Fruit fly (Drosophila melanogaster) whole organism, embryonic: Measurements from ENCODE around the gene CG34330.
A peak's percentile ranks its signal among the peaks of the same experiment; 100 is the strongest.

Source experiments
- ATbp ChIP-seq: fragments of 200-800 bp; sonication (Bioruptor generic); optimal IDR thresholded peaks from 2 replicates; lab custom pipeline; 2017; ENCODE audit warnings: missing biosample characterization, mild to moderate bottlenecking, missing genetic modification characterization, missing genetic modification reagents
- Antp ChIP-seq: fragments of 200-800 bp; sonication (Bioruptor generic); optimal IDR thresholded peaks from 3 replicates; lab custom pipeline; 2016; ENCODE audit warnings: missing biosample characterization, missing genetic modification characterization
- Atf-2 ChIP-seq: fragments of 200-800 bp; sonication (Bioruptor generic); optimal IDR thresholded peaks from 2 replicates; lab custom pipeline; 2016; ENCODE audit warnings: missing biosample characterization, missing genetic modification characterization
- C15 ChIP-seq: fragments of 200-800 bp; sonication (Bioruptor generic); IDR thresholded peaks from 3 replicates; pipeline ENCODE4 v1.3.6; 2022; ENCODE audit warnings: missing biosample characterization, missing genetic modification characterization
- CG10147 ChIP-seq: fragments of 200-800 bp; sonication (Bioruptor generic); optimal IDR thresholded peaks from 2 replicates; lab custom pipeline; 2019; ENCODE audit warnings: missing biosample characterization, mild to moderate bottlenecking, missing genetic modification characterization, moderate library complexity
- CG10366 ChIP-seq: fragments of 200-800 bp; sonication (Bioruptor generic); IDR thresholded peaks from 2 replicates; pipeline ENCODE4 v1.3.6; 2022; ENCODE audit warnings: missing biosample characterization, missing genetic modification characterization
- CG11560 ChIP-seq: fragments of 200-800 bp; sonication (Bioruptor generic); IDR thresholded peaks from 3 replicates; pipeline ENCODE4 v1.3.6; 2022; ENCODE audit warnings: missing biosample characterization, missing genetic modification characterization
- CG11723 ChIP-seq: fragments of 200-800 bp; sonication (Bioruptor generic); optimal IDR thresholded peaks from 2 replicates; lab custom pipeline; 2017; ENCODE audit warnings: missing biosample characterization, mild to moderate bottlenecking, missing genetic modification characterization
- CG12942 ChIP-seq: fragments of 200-800 bp; sonication (Bioruptor generic); optimal IDR thresholded peaks from 3 replicates; lab custom pipeline; 2016; ENCODE audit warnings: missing biosample characterization, missing genetic modification characterization
- CG14667 ChIP-seq: fragments of 200-800 bp; sonication (Bioruptor generic); IDR thresholded peaks from 2 replicates; pipeline ENCODE4 v1.3.6; 2022; ENCODE audit warnings: missing biosample characterization, missing genetic modification characterization
- CG1602 ChIP-seq: fragments of 200-800 bp; sonication (Bioruptor generic); optimal IDR thresholded peaks from 3 replicates; lab custom pipeline; 2016; ENCODE audit warnings: missing biosample characterization, missing genetic modification characterization
- CG2202 ChIP-seq: fragments of 200-800 bp; sonication (Bioruptor generic); optimal IDR thresholded peaks from 2 replicates; lab custom pipeline; 2018; ENCODE audit warnings: missing biosample characterization, mild to moderate bottlenecking, missing genetic modification characterization
- CG34422 ChIP-seq: fragments of 200-800 bp; sonication (Bioruptor generic); IDR thresholded peaks from 3 replicates; pipeline ENCODE4 v1.3.6; 2022; ENCODE audit warnings: missing biosample characterization, missing genetic modification characterization
- CG42726 ChIP-seq: fragments of 200-800 bp; sonication (Bioruptor generic); IDR thresholded peaks from 2 replicates; pipeline ENCODE4 v1.3.6; 2022; ENCODE audit warnings: missing biosample characterization, missing genetic modification characterization; ENCODE audit not compliant: partially characterized antibody
- CG4282 ChIP-seq: fragments of 200-800 bp; sonication (Bioruptor generic); optimal IDR thresholded peaks from 2 replicates; lab custom pipeline; 2016; ENCODE audit warnings: missing biosample characterization, missing genetic modification characterization
- CG4707 ChIP-seq: fragments of 200-800 bp; sonication (Bioruptor generic); optimal IDR thresholded peaks from 2 replicates; lab custom pipeline; 2018; ENCODE audit warnings: missing biosample characterization, mild to moderate bottlenecking, missing genetic modification characterization, moderate library complexity
- CG4820 ChIP-seq: fragments of 200-800 bp; sonication (Bioruptor generic); optimal IDR thresholded peaks from 3 replicates; lab custom pipeline; 2016; ENCODE audit warnings: missing biosample characterization, missing genetic modification characterization
- CG7839 ChIP-seq: fragments of 200-800 bp; sonication (Bioruptor generic); optimal IDR thresholded peaks from 3 replicates; lab custom pipeline; 2018; ENCODE audit warnings: missing biosample characterization, mild to moderate bottlenecking, missing genetic modification characterization, moderate library complexity
- CG8089 ChIP-seq: fragments of 200-800 bp; sonication (Bioruptor generic); optimal IDR thresholded peaks from 3 replicates; lab custom pipeline; 2016; ENCODE audit warnings: missing biosample characterization, missing genetic modification characterization
- CG9727 ChIP-seq: fragments of 200-800 bp; sonication (Bioruptor generic); optimal IDR thresholded peaks from 3 replicates; lab custom pipeline; 2017; ENCODE audit warnings: missing biosample characterization, mild to moderate bottlenecking, missing genetic modification characterization
- CHES-1-like ChIP-seq: fragments of 200-800 bp; sonication (Bioruptor generic); optimal IDR thresholded peaks from 2 replicates; lab custom pipeline; 2016; ENCODE audit warnings: missing biosample characterization, missing genetic modification characterization
- Dll ChIP-seq: fragments of 200-800 bp; sonication (Bioruptor generic); IDR thresholded peaks from 4 replicates; pipeline ENCODE4 v1.3.6; 2022; ENCODE audit warnings: missing biosample characterization, missing genetic modification characterization; ENCODE audit not compliant: partially characterized antibody
- Fer1 ChIP-seq: fragments of 200-800 bp; sonication (Bioruptor generic); optimal IDR thresholded peaks from 2 replicates; lab custom pipeline; 2017; ENCODE audit warnings: missing biosample characterization, mild to moderate bottlenecking, missing genetic modification characterization
- Fer2 ChIP-seq: fragments of 200-800 bp; sonication (Bioruptor generic); optimal IDR thresholded peaks from 2 replicates; lab custom pipeline; 2018; ENCODE audit warnings: missing biosample characterization, mild to moderate bottlenecking, missing genetic modification characterization, moderate library complexity
- HLH4C ChIP-seq: fragments of 200-800 bp; sonication (Bioruptor generic); IDR thresholded peaks from 3 replicates; pipeline ENCODE4 v1.3.6; 2022; ENCODE audit warnings: missing biosample characterization, missing genetic modification characterization; ENCODE audit not compliant: partially characterized antibody
- Hmr ChIP-seq: fragments of 200-800 bp; sonication (Bioruptor generic); optimal IDR thresholded peaks from 3 replicates; lab custom pipeline; 2017; ENCODE audit warnings: mild to moderate bottlenecking, missing biosample characterization, missing genetic modification reagents, missing genetic modification characterization
- Ravus ChIP-seq: fragments of 200-800 bp; sonication (Bioruptor generic); IDR thresholded peaks from 2 replicates; pipeline ENCODE4 v1.3.6; 2022; ENCODE audit warnings: missing biosample characterization, missing genetic modification characterization
- Sry-δ ChIP-seq: fragments of 200-800 bp; sonication (Bioruptor generic); optimal IDR thresholded peaks from 2 replicates; lab custom pipeline; 2016; ENCODE audit warnings: missing biosample characterization, missing genetic modification characterization
- Usf ChIP-seq: fragments of 200-800 bp; sonication (Bioruptor generic); optimal IDR thresholded peaks from 2 replicates; lab custom pipeline; 2017; ENCODE audit warnings: missing genotype, missing biosample characterization, missing genetic modification characterization
- ac ChIP-seq: fragments of 200-800 bp; sonication (Bioruptor generic); optimal IDR thresholded peaks from 3 replicates; lab custom pipeline; 2017; ENCODE audit warnings: missing biosample characterization, mild to moderate bottlenecking, missing genetic modification characterization
- ase ChIP-seq: fragments of 200-800 bp; sonication (Bioruptor generic); IDR thresholded peaks from 3 replicates; pipeline ENCODE4 v1.3.6; 2022; ENCODE audit warnings: missing biosample characterization, missing genetic modification characterization
- cad ChIP-seq: fragments of >200 bp; optimal IDR thresholded peaks from 2 replicates; lab custom pipeline; 2017; ENCODE audit warnings: missing biosample characterization, missing genetic modification characterization
- chinmo ChIP-seq: fragments of 200-800 bp; sonication (Bioruptor generic); IDR thresholded peaks from 4 replicates; pipeline ENCODE4 v1.3.6; 2022; ENCODE audit warnings: missing biosample characterization, missing genetic modification characterization; ENCODE audit not compliant: partially characterized antibody
- crol ChIP-seq: fragments of 200-800 bp; sonication (Bioruptor generic); IDR thresholded peaks from 2 replicates; pipeline ENCODE4 v1.3.6; 2022; ENCODE audit warnings: missing biosample characterization, missing genetic modification characterization
- disco-r ChIP-seq: fragments of 200-800 bp; sonication (Bioruptor generic); optimal IDR thresholded peaks from 2 replicates; lab custom pipeline; 2016; ENCODE audit warnings: missing biosample characterization, missing genetic modification characterization
- dysf ChIP-seq: fragments of 200-800 bp; sonication (Bioruptor generic); IDR thresholded peaks from 3 replicates; pipeline ENCODE4 v1.3.6; 2022; ENCODE audit warnings: missing biosample characterization, missing genetic modification characterization
- esg ChIP-seq: fragments of 200-800 bp; sonication (Bioruptor generic); conservative IDR thresholded peaks from 2 replicates; pipeline ENCODE4 v1.3.6; 2022; ENCODE audit warnings: missing biosample characterization, missing genetic modification characterization
- fd96Cb ChIP-seq: fragments of 200-800 bp; sonication (Bioruptor generic); optimal IDR thresholded peaks from 2 replicates; lab custom pipeline; 2018; ENCODE audit warnings: missing biosample characterization, mild to moderate bottlenecking, missing genetic modification characterization, moderate library complexity
- gro ChIP-seq: fragments of 200-800 bp; sonication (Bioruptor generic); optimal IDR thresholded peaks from 2 replicates; lab custom pipeline; 2016; ENCODE audit warnings: missing biosample characterization, missing genetic modification characterization
- hth ChIP-seq: fragments of >200 bp; optimal IDR thresholded peaks from 2 replicates; lab custom pipeline; 2017; ENCODE audit warnings: inconsistent platforms
- ind ChIP-seq: fragments of 200-800 bp; sonication (Bioruptor generic); optimal IDR thresholded peaks from 3 replicates; lab custom pipeline; 2016; ENCODE audit warnings: missing biosample characterization, missing genetic modification characterization
- kah ChIP-seq: fragments of 200-800 bp; sonication (Bioruptor generic); optimal IDR thresholded peaks from 2 replicates; lab custom pipeline; 2018; ENCODE audit warnings: missing biosample characterization, mild to moderate bottlenecking, missing genetic modification characterization
- lmd ChIP-seq: fragments of 200-800 bp; sonication (Bioruptor generic); IDR thresholded peaks from 2 replicates; pipeline ENCODE4 v1.3.6; 2022; ENCODE audit warnings: missing biosample characterization, missing genetic modification characterization
- nmo ChIP-seq: fragments of 200-800 bp; sonication (Bioruptor generic); optimal IDR thresholded peaks from 2 replicates; lab custom pipeline; 2018; ENCODE audit warnings: missing biosample characterization, mild to moderate bottlenecking, missing genetic modification characterization, moderate library complexity
- pan ChIP-seq, 4 experiments: fragments of >200 bp in 3 of 4; fragments of 200-800 bp in 1 of 4; sonication (Bioruptor generic) in 1 of 4; optimal IDR thresholded peaks in 3 of 4; IDR thresholded peaks in 1 of 4; 2 replicates each; pipeline versions ENCODE4 v1.3.6 to Lab custom; 2017 to 2022; ENCODE audit warnings: missing biosample characterization in 2 of 4, missing genetic modification characterization in 2 of 4, mixed read lengths in 1 of 4
- salm ChIP-seq: fragments of 200-800 bp; sonication (Bioruptor generic); optimal IDR thresholded peaks from 2 replicates; lab custom pipeline; 2018; ENCODE audit warnings: missing biosample characterization, mild to moderate bottlenecking, missing genetic modification characterization
- so ChIP-seq: fragments of 200-800 bp; sonication (Bioruptor generic); IDR thresholded peaks from 3 replicates; pipeline ENCODE4 v1.3.6; 2022; ENCODE audit warnings: missing biosample characterization, missing genetic modification characterization
- trem ChIP-seq: fragments of 200-800 bp; optimal IDR thresholded peaks from 3 replicates; lab custom pipeline; 2019; ENCODE audit warnings: missing biosample characterization, mild to moderate bottlenecking, missing genetic modification characterization, moderate library complexity
- vvl ChIP-seq: fragments of 200-800 bp; sonication (Bioruptor generic); IDR thresholded peaks from 2 replicates; pipeline ENCODE4 v1.3.6; 2022; ENCODE audit warnings: missing biosample characterization, missing genetic modification characterization
- zf30C ChIP-seq: fragments of 200-800 bp; sonication (Bioruptor generic); optimal IDR thresholded peaks from 3 replicates; lab custom pipeline; 2018; ENCODE audit warnings: missing biosample characterization, mild to moderate bottlenecking, missing genetic modification characterization

The CG34330 gene

dm6 chrX:19106842-19107557 lies 38.2 kb upstream of the CG34330 start (continued):
- peak; percentile 44 for TF ChIP-seq CG4820 (GFP tag; lab: Kevin White, UChicago)
- TF ChIP-seq CG4707 (GFP tag; lab: Kevin White, UChicago), result no peak
- no peak for TF ChIP-seq Atf-2 (GFP tag; lab: Kevin White, UChicago)
- no peak for TF ChIP-seq Usf (GFP tag; lab: Kevin White, UChicago)
- peak; percentile 68 for TF ChIP-seq CG7839 (tag; lab: Kevin White, UChicago)
- TF ChIP-seq CG10147 (GFP tag; lab: Kevin White, UChicago), result no peak
- peak; percentile 24 for TF ChIP-seq ATbp (GFP tag; lab: Kevin White, UChicago)
- peak; percentile 65; the same call in 2 of the 3 replicates for TF ChIP-seq dysf (GFP tag; lab: Robert Waterston, UW)
- TF ChIP-seq lmd, result peak; percentile 48
- peak; percentile 29 for TF ChIP-seq fd96Cb (tag; lab: Kevin White, UChicago)
- no peak for TF ChIP-seq Fer2 (tag; lab: Kevin White, UChicago)
- peak; percentile 51 for TF ChIP-seq Hmr (GFP tag; lab: Kevin White, UChicago)
- peak; percentile 70 for TF ChIP-seq crol (GFP tag; lab: Robert Waterston, UW)
- TF ChIP-seq trem, result no peak
- TF ChIP-seq CG11723 (GFP tag; lab: Kevin White, UChicago), result no peak
- no peak for TF ChIP-seq C15 (GFP tag; lab: Robert Waterston, UW)
- TF ChIP-seq CG2202 (tag; lab: Kevin White, UChicago), result no peak
- TF ChIP-seq CG14667 (GFP tag; lab: Robert Waterston, UW), result no peak
- peak; percentile 58 for TF ChIP-seq Fer1 (GFP tag; lab: Kevin White, UChicago)
- TF ChIP-seq CHES-1-like, result no peak
- TF ChIP-seq esg (GFP tag; lab: Robert Waterston, UW), result peak; percentile 52
- no peak for TF ChIP-seq Antp (GFP tag; lab: Kevin White, UChicago)
- TF ChIP-seq kah (GFP tag; lab: Kevin White, UChicago), result no peak
- TF ChIP-seq Sry-δ (GFP tag; lab: Kevin White, UChicago), result no peak
- no peak for TF ChIP-seq HLH4C
- TF ChIP-seq ase (GFP tag; lab: Robert Waterston, UW), result no peak
- TF ChIP-seq Dll (GFP tag; lab: Robert Waterston, UW), result no peak
- TF ChIP-seq Ravus (GFP tag; lab: Robert Waterston, UW), result no peak
- no peak for TF ChIP-seq CG12942 (GFP tag; lab: Kevin White, UChicago)
- TF ChIP-seq hth (lab: Kevin White, UChicago), result no peak
- no peak for TF ChIP-seq CG10366 (GFP tag; lab: Robert Waterston, UW)
- no peak for TF ChIP-seq CG34422 (GFP tag; lab: Robert Waterston, UW)
- no peak for TF ChIP-seq CG4282 (GFP tag; lab: Kevin White, UChicago)
- TF ChIP-seq CG9727 (GFP tag; lab: Kevin White, UChicago), result peak; percentile 11
- TF ChIP-seq gro (GFP tag; lab: Kevin White, UChicago), result no peak
- peak; percentile 69 for TF ChIP-seq nmo (GFP tag; lab: Kevin White, UChicago)
- no peak for TF ChIP-seq zf30C (GFP tag; lab: Kevin White, UChicago)
- no peak for TF ChIP-seq CG8089
- no peak for TF ChIP-seq ac (GFP tag; lab: Kevin White, UChicago)
- TF ChIP-seq salm, result no peak
- no peak for TF ChIP-seq disco-r (GFP tag; lab: Kevin White, UChicago)
- TF ChIP-seq ind, result peak; percentile 13
- no peak for TF ChIP-seq CG42726 (GFP tag; lab: Robert Waterston, UW)
- TF ChIP-seq vvl (GFP tag; lab: Robert Waterston, UW), result no peak
- TF ChIP-seq so (GFP tag; lab: Robert Waterston, UW), result no peak
- no peak for TF ChIP-seq CG11560 (tag; lab: Robert Waterston, UW)
- no peak for TF ChIP-seq chinmo (GFP tag; lab: Robert Waterston, UW)
- no peak for TF ChIP-seq cad
- peak; percentile 15 for TF ChIP-seq CG1602 (GFP tag; lab: Kevin White, UChicago)
- TF ChIP-seq pan (optimal IDR thresholded peaks at IDR 0.05; lab: Kevin White, UChicago), result no peak
- peak in 1 of 2 experiments; percentile 57 for TF ChIP-seq pan (GFP tag; optimal IDR thresholded peaks at IDR 0.05 in 1 of 2, IDR thresholded peaks at IDR 0.05 in 1 of 2)
